Fruit fly (Drosophila melanogaster): ENCODE results near the gene CG5418.

The CG5418 gene

DNA sequence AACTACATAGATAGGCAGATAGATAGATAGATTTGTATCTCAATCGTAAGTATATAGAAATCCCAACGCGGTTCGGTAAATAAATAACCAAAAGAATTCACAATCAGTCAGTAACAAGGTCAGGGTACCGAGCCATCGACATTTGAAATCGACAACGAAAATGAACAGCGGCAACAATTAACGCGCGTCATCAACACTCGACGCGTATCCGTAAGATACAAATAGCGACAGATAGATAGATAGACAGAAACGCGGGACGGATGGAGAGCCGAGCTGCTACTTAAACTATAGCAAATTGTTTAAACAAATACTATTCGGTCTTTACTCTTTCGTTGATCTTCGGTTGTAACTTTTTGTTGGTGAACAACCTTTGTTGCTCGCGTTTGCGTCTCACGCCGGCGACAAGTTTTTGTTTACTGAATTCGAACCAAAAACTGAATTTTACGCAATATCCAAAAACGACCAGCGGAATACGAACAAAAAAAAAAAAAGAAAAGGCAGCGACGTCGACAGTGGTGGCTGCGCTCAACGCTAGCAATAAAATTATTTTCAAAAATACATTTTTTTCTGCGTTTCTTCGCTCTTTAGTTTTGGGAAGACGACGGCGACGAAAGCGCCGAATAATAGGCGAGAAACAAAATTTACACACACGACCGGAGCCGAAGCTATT is 40.2 kb upstream of the CG5418 start:
- TF ChIP-seq Taf1 (GFP tag; IDR thresholded peaks at IDR 0.05) (no peak), zen2 (GFP tag; IDR thresholded peaks at IDR 0.05; ENCODE audit: partially characterized antibody) (no peak), Dbx (GFP tag; IDR thresholded peaks at IDR 0.05) (no peak), CG15514 (GFP tag; optimal IDR thresholded peaks at IDR 0.05) (peak; percentile 23), CG11398 (GFP tag; optimal IDR thresholded peaks at IDR 0.05) (no peak), kay (GFP tag; optimal IDR thresholded peaks at IDR 0.05) (no peak), slp2 (GFP tag; optimal IDR thresholded peaks at IDR 0.05) (no peak), so (GFP tag; IDR thresholded peaks at IDR 0.05) (0 out of 3 replicates have a peak, but pooled peaks have one; percentile 41), abd-A (tag; optimal IDR thresholded peaks at IDR 0.05) (peak; percentile 28), CG6791 (GFP tag; IDR thresholded peaks at IDR 0.05; ENCODE audit: partially characterized antibody) (no peak), schlank (tag; optimal IDR thresholded peaks at IDR 0.05) (peak; percentile 17), Dip3 (GFP tag; optimal IDR thresholded peaks at IDR 0.05) (no peak), ftz-f1 (GFP tag; optimal IDR thresholded peaks at IDR 0.05) (peak; percentile 39), CG15011 (GFP tag; optimal IDR thresholded peaks at IDR 0.05) (no peak), lola (GFP tag; optimal IDR thresholded peaks at IDR 0.05) (no peak), E2f2 (GFP tag; IDR thresholded peaks at IDR 0.05) (0 out of 2 replicates have a peak, but pooled peaks have one; percentile 8), dati (GFP tag; IDR thresholded peaks at IDR 0.05) (no peak), Hand (GFP tag; optimal IDR thresholded peaks at IDR 0.05) (no peak), CG13894 (tag; optimal IDR thresholded peaks at IDR 0.05) (peak; percentile 31), CG1602 (GFP tag; optimal IDR thresholded peaks at IDR 0.05) (no peak), Bgb (GFP tag; IDR thresholded peaks at IDR 0.05; ENCODE audit: partially characterized antibody) (no peak; the same call in 1 of the 2 replicates), CG4404 (GFP tag; IDR thresholded peaks at IDR 0.05) (no peak), mirr (GFP tag; optimal IDR thresholded peaks at IDR 0.05) (peak; percentile 74), grn (GFP tag; optimal IDR thresholded peaks at IDR 0.05) (peak; percentile 46), CG1832 (GFP tag; optimal IDR thresholded peaks at IDR 0.05) (no peak), CG6765 (GFP tag; optimal IDR thresholded peaks at IDR 0.05) (peak; percentile 25), chinmo (GFP tag; IDR thresholded peaks at IDR 0.05; ENCODE audit: partially characterized antibody) (0 out of 4 replicates have a peak, but pooled peaks have one; percentile 67), CG33213 (GFP tag; optimal IDR thresholded peaks at IDR 0.05) (no peak), bab2 (GFP tag; optimal IDR thresholded peaks at IDR 0.05) (no peak), bowl (GFP tag; IDR thresholded peaks at IDR 0.05) (no peak; the same call in 1 of the 2 replicates), al (GFP tag; IDR thresholded peaks at IDR 0.05) (no peak), CG42726 (GFP tag; IDR thresholded peaks at IDR 0.05; ENCODE audit: partially characterized antibody) (no peak), vnd (GFP tag; IDR thresholded peaks at IDR 0.05; ENCODE audit: partially characterized antibody) (no peak), Myb (GFP tag; optimal IDR thresholded peaks at IDR 0.05) (no peak), Ptx1 (GFP tag; IDR thresholded peaks at IDR 0.05) (no peak), HHEX (GFP tag; optimal IDR thresholded peaks at IDR 0.05) (peak; percentile 1), CG15696 (tag; optimal IDR thresholded peaks at IDR 0.05) (no peak), sc (optimal IDR thresholded peaks at IDR 0.05) (no peak), sc (GFP tag; optimal IDR thresholded peaks at IDR 0.05) (no peak), CG14860 (GFP tag; IDR thresholded peaks at IDR 0.05; ENCODE audit: partially characterized antibody) (no peak), dimm (GFP tag; IDR thresholded peaks at IDR 0.05) (no peak), Xrp1 (GFP tag; IDR thresholded peaks at IDR 0.05) (no peak), Ada2b (GFP tag; IDR thresholded peaks at IDR 0.05) (no peak), sens-2 (GFP tag; IDR thresholded peaks at IDR 0.05) (no peak), Hey (tag; optimal IDR thresholded peaks at IDR 0.05) (no peak), dan (GFP tag; IDR thresholded peaks at IDR 0.05) (no peak), CG7357 (GFP tag; IDR thresholded peaks at IDR 0.05) (no peak), CG6654 (GFP tag; optimal IDR thresholded peaks at IDR 0.05) (no peak), CG18011 (GFP tag; optimal IDR thresholded peaks at IDR 0.05) (no peak), Optix (GFP tag; IDR thresholded peaks at IDR 0.05) (no peak)
